Fruit fly (Drosophila melanogaster) whole organism, adult: ENCODE results near the gene CG13613.
A peak's percentile ranks its signal among the peaks of the same experiment; 100 is the strongest.

Experiments
- CG11617 ChIP-seq: fragments of 200-800 bp; sonication (Bioruptor generic); optimal IDR thresholded peaks from 2 replicates; lab custom pipeline; 2017; ENCODE audit warnings: mild to moderate bottlenecking, missing biosample characterization, missing genetic modification reagents, missing genetic modification characterization
- CG12768 ChIP-seq: fragments of 200-800 bp; sonication (Bioruptor generic); optimal IDR thresholded peaks from 2 replicates; lab custom pipeline; 2017; ENCODE audit warnings: missing biosample characterization, missing genetic modification characterization, mild to moderate bottlenecking, moderate library complexity, missing genetic modification reagents
- CG14711 ChIP-seq: fragments of 200-800 bp; sonication (Bioruptor generic); optimal IDR thresholded peaks from 2 replicates; lab custom pipeline; 2018; ENCODE audit warnings: missing biosample characterization, mild to moderate bottlenecking, missing genetic modification characterization, moderate library complexity
- CG1620 ChIP-seq: fragments of 200-800 bp; sonication (Bioruptor generic); optimal IDR thresholded peaks from 2 replicates; lab custom pipeline; 2016; ENCODE audit warnings: missing biosample characterization, missing genetic modification characterization
- CG5204 ChIP-seq: fragments of 200-800 bp; sonication (Bioruptor generic); optimal IDR thresholded peaks from 2 replicates; lab custom pipeline; 2016; ENCODE audit warnings: missing biosample characterization, missing genetic modification characterization
- CG7101 ChIP-seq: fragments of 200-800 bp; sonication (Bioruptor generic); optimal IDR thresholded peaks from 2 replicates; lab custom pipeline; 2018; ENCODE audit warnings: missing biosample characterization, mild to moderate bottlenecking, missing genetic modification characterization, moderate library complexity
- Clk ChIP-seq: fragments of 200-800 bp; sonication (Bioruptor generic); optimal IDR thresholded peaks from 2 replicates; lab custom pipeline; 2017; ENCODE audit warnings: missing biosample characterization, missing genetic modification characterization
- Hr96 ChIP-seq: fragments of 200-800 bp; sonication (Bioruptor generic); optimal IDR thresholded peaks from 2 replicates; lab custom pipeline; 2016; ENCODE audit warnings: missing biosample characterization, missing genetic modification characterization
- Mnt ChIP-seq: fragments of 200-800 bp; sonication (Bioruptor generic); optimal IDR thresholded peaks from 2 replicates; lab custom pipeline; 2016; ENCODE audit warnings: missing biosample characterization, mild to moderate bottlenecking, missing genetic modification characterization
- bab1 ChIP-seq: fragments of 200-800 bp; sonication (Bioruptor generic); optimal IDR thresholded peaks from 3 replicates; lab custom pipeline; 2019; ENCODE audit warnings: missing biosample characterization, mild to moderate bottlenecking, missing genetic modification characterization, moderate library complexity
- cic ChIP-seq: fragments of 200-800 bp; sonication (Bioruptor generic); optimal IDR thresholded peaks from 2 replicates; lab custom pipeline; 2017; ENCODE audit warnings: missing biosample characterization, mild to moderate bottlenecking, missing genetic modification characterization, moderate library complexity
- kay ChIP-seq: fragments of 200-800 bp; sonication (Bioruptor generic); peaks from one replicate; lab custom pipeline; 2016; ENCODE audit warnings: missing biosample characterization, missing genetic modification characterization, borderline replicate concordance
- ovo ChIP-seq: fragments of 200-800 bp; sonication (Bioruptor generic); optimal IDR thresholded peaks from 2 replicates; lab custom pipeline; 2016; ENCODE audit warnings: missing biosample characterization, missing genetic modification characterization

dm6 chr3R:24359957-24360356, 5.4 kb upstream of the CG13613 start, which contains the start of gene CG18528:
- TF ChIP-seq CG12768 (GFP tag; lab: Kevin White, UChicago) (no peak), CG1620 (no peak), CG7101 (tag; lab: Kevin White, UChicago) (no peak), cic (GFP tag; lab: Kevin White, UChicago) (no peak), Hr96 (GFP tag; lab: Kevin White, UChicago) (no peak), ovo (GFP tag; lab: Kevin White, UChicago) (no peak), kay (GFP tag; lab: Kevin White, UChicago) (no peak), CG14711 (tag; lab: Kevin White, UChicago) (no peak), CG11617 (GFP tag; lab: Kevin White, UChicago) (no peak), Mnt (GFP tag; lab: Kevin White, UChicago) (no peak), Clk (GFP tag; lab: Kevin White, UChicago) (no peak), bab1 (GFP tag; lab: Kevin White, UChicago) (peak; percentile 53), CG5204 (GFP tag; lab: Kevin White, UChicago) (no peak)
